Fruit fly (Drosophila melanogaster): Measurements from ENCODE around the gene CG8010.

CG8010 gene

dm6 chrX:19243379-19243834 is 25.3 kb downstream of the CG8010 start, which contains the start of gene CG7889:
CG7889 (plus strand) TSS chrX:19243631.
- no peak for TF ChIP-seq CG9948 (tag; optimal IDR thresholded peaks at IDR 0.05)
- peak; percentile 31 for TF ChIP-seq CG8301 (tag; optimal IDR thresholded peaks at IDR 0.05)
- TF ChIP-seq CG32121 (GFP tag; IDR thresholded peaks at IDR 0.05) = no peak
- TF ChIP-seq EcR (GFP tag; optimal IDR thresholded peaks at IDR 0.05) = no peak
- peak; percentile 17; the same call in 1 of the 2 replicates for TF ChIP-seq CG12605 (GFP tag; IDR thresholded peaks at IDR 0.05)
- TF ChIP-seq CG15710 (tag; optimal IDR thresholded peaks at IDR 0.05) = no peak
- no peak for TF ChIP-seq Ets98B (GFP tag; IDR thresholded peaks at IDR 0.05)
- no peak for TF ChIP-seq fd96Ca (GFP tag; IDR thresholded peaks at IDR 0.05)
- peak; percentile 48 for TF ChIP-seq CG8159 (tag; optimal IDR thresholded peaks at IDR 0.05)
- no peak for TF ChIP-seq gl (tag; optimal IDR thresholded peaks at IDR 0.05)
- TF ChIP-seq CG13204 (GFP tag; optimal IDR thresholded peaks at IDR 0.05) = no peak
- no peak for TF ChIP-seq CG17806 (tag; optimal IDR thresholded peaks at IDR 0.05)
- no peak for TF ChIP-seq CG14655 (GFP tag; optimal IDR thresholded peaks at IDR 0.05)
- TF ChIP-seq D1 (tag; optimal IDR thresholded peaks at IDR 0.05) = peak; percentile 8
- TF ChIP-seq Snoo (tag; optimal IDR thresholded peaks at IDR 0.05) = no peak
- no peak for TF ChIP-seq rn (GFP tag; IDR thresholded peaks at IDR 0.05)
- TF ChIP-seq Pif1A (GFP tag; optimal IDR thresholded peaks at IDR 0.05) = peak; percentile 31
- no peak for TF ChIP-seq CG4496 (GFP tag; IDR thresholded peaks at IDR 0.05)
- TF ChIP-seq CG34367 (tag; optimal IDR thresholded peaks at IDR 0.05) = no peak
- no peak for TF ChIP-seq Pif1B (GFP tag; optimal IDR thresholded peaks at IDR 0.05)
- no peak for TF ChIP-seq CG10348 (GFP tag; IDR thresholded peaks at IDR 0.05)

DNA sequence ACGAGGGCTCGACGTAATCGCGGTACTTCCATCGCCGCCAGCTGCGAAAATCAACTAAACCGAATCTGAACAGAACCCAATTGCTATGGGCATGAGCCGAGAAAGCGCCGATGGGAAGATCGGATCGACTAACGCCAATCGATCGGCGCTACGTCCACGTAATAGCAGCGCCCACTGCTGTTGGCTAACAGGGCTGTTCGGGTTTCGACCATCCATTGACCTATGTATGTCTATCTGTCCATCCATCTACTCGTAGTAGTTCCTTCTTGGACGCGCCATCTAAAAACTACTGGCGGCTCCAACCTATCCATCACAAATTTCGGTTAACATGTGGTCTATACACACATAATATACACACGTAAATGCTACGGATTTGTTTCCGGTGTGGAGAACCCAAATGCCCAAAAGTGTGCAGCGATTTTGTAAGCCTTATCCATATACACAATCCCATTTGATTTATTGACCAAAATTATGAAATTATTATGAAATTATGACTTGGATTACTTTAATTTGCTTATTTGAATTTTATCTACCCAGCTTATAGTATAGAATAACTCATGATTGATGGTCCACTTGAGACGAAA is 26.8 kb downstream of the CG8010 start, which contains the start of gene CG14196:
Gene CG14196 (minus strand): TSS at position 51 of the 584 bp plus-strand sequence.
- no peak for TF ChIP-seq CG9948 (tag; optimal IDR thresholded peaks at IDR 0.05)
- TF ChIP-seq gl (tag; optimal IDR thresholded peaks at IDR 0.05) = no peak
- no peak for TF ChIP-seq CG14655 (GFP tag; optimal IDR thresholded peaks at IDR 0.05)
- no peak for TF ChIP-seq CG32121 (GFP tag; IDR thresholded peaks at IDR 0.05)
- no peak for TF ChIP-seq CG4496 (GFP tag; IDR thresholded peaks at IDR 0.05)
- no peak for TF ChIP-seq CG8159 (tag; optimal IDR thresholded peaks at IDR 0.05)
- TF ChIP-seq Pif1A (GFP tag; optimal IDR thresholded peaks at IDR 0.05) = no peak
- TF ChIP-seq Ets98B (GFP tag; IDR thresholded peaks at IDR 0.05) = no peak
- no peak for TF ChIP-seq EcR (GFP tag; optimal IDR thresholded peaks at IDR 0.05)

- TF ChIP-seq CG4496 (GFP tag; IDR thresholded peaks at IDR 0.05) (no peak), rn (GFP tag; IDR thresholded peaks at IDR 0.05) (no peak), CG14655 (GFP tag; optimal IDR thresholded peaks at IDR 0.05) (no peak), CG12605 (GFP tag; IDR thresholded peaks at IDR 0.05) (no peak), gl (tag; optimal IDR thresholded peaks at IDR 0.05) (no peak), CG34367 (tag; optimal IDR thresholded peaks at IDR 0.05) (no peak), CG8301 (tag; optimal IDR thresholded peaks at IDR 0.05) (no peak), D1 (tag; optimal IDR thresholded peaks at IDR 0.05) (no peak), CG9948 (tag; optimal IDR thresholded peaks at IDR 0.05) (no peak), fd96Ca (GFP tag; IDR thresholded peaks at IDR 0.05) (no peak), Snoo (tag; optimal IDR thresholded peaks at IDR 0.05) (no peak), CG32121 (GFP tag; IDR thresholded peaks at IDR 0.05) (no peak), Ets98B (GFP tag; IDR thresholded peaks at IDR 0.05) (no peak), EcR (GFP tag; optimal IDR thresholded peaks at IDR 0.05) (no peak), CG10348 (GFP tag; IDR thresholded peaks at IDR 0.05) (no peak)
Observed at dm6 chrX:19240230-19240839, 28.4 kb downstream of the CG8010 start.

DNA sequence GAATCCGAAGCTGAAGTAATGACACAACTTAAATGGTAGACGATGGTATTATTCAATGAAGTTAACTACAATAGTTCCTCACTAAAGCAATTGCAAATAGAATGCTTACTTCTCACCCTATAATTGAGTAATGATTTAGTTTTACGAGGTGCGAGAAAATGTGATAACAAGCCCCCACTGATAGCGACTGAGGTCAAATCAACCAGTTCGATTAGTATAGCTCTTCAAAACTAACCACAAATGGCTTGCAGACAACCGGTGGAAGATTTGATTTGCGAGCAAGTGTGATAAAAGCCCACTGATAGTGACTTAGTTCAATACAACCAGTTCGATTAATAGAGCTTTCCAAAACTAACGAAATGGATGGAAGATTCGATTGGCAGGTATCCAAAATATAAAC is 29.3 kb downstream of the CG8010 start:
- TF ChIP-seq CG13204 (GFP tag; optimal IDR thresholded peaks at IDR 0.05) (no peak), CG12605 (GFP tag; IDR thresholded peaks at IDR 0.05) (no peak), rn (GFP tag; IDR thresholded peaks at IDR 0.05) (no peak), Ets98B (GFP tag; IDR thresholded peaks at IDR 0.05) (no peak), gl (tag; optimal IDR thresholded peaks at IDR 0.05) (no peak)

DNA sequence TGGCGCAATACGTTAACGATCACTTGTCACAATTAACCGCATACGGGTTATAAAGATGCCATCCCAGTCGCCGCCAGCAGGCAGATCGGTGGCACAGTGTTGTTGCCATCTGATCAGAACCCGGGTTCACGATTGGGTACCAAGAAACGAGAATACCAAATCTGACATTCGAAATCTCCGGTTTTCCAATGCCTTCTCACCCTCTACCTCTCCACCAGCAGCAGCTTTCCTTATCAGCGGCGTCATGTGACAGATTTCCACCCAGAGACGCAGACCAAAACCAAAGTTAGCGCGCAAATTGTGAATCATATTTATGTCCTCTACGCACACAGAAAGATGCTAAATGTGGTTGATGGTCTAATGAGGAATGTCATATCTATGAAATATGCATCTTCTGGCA is 30.1 kb downstream of the CG8010 start:
- TF ChIP-seq CG9948 (tag; optimal IDR thresholded peaks at IDR 0.05) (no peak), CG8159 (tag; optimal IDR thresholded peaks at IDR 0.05) (no peak), gl (tag; optimal IDR thresholded peaks at IDR 0.05) (no peak), CG15710 (tag; optimal IDR thresholded peaks at IDR 0.05) (no peak), CG10348 (GFP tag; IDR thresholded peaks at IDR 0.05) (no peak), Ets98B (GFP tag; IDR thresholded peaks at IDR 0.05) (no peak), D1 (tag; optimal IDR thresholded peaks at IDR 0.05) (no peak), Pif1A (GFP tag; optimal IDR thresholded peaks at IDR 0.05) (no peak), rn (GFP tag; IDR thresholded peaks at IDR 0.05) (no peak), Snoo (tag; optimal IDR thresholded peaks at IDR 0.05) (no peak), Pif1B (GFP tag; optimal IDR thresholded peaks at IDR 0.05) (no peak), CG12605 (GFP tag; IDR thresholded peaks at IDR 0.05) (no peak), CG4496 (GFP tag; IDR thresholded peaks at IDR 0.05) (no peak), CG32121 (GFP tag; IDR thresholded peaks at IDR 0.05) (no peak), CG14655 (GFP tag; optimal IDR thresholded peaks at IDR 0.05) (no peak), CG17806 (tag; optimal IDR thresholded peaks at IDR 0.05) (no peak), fd96Ca (GFP tag; IDR thresholded peaks at IDR 0.05) (no peak), CG34367 (tag; optimal IDR thresholded peaks at IDR 0.05) (no peak)

Data from whole organism, pupa.